Worm (Caenorhabditis elegans): Measurements from ENCODE around the gene K09E2.1.

- TF ChIP-seq T22C8.4 (GFP tag; IDR thresholded peaks at IDR 0.05) (no peak), ref-1 (GFP tag; conservative IDR thresholded peaks at IDR 0.05) (no peak), med-1 (GFP tag; optimal IDR thresholded peaks at IDR 0.05; ENCODE audit: insufficient read depth) (no peak), cog-1 (tag; optimal IDR thresholded peaks at IDR 0.05) (no peak), ztf-23 (GFP tag; IDR thresholded peaks at IDR 0.05) (no peak)
Measured at ce11 chrX:8660909-8661308, 20.8 kb upstream of the K09E2.1 start.

Data from whole organism, midembryonic.